Worm (Caenorhabditis elegans): Measurements from ENCODE around the gene F28E10.1.

- TF ChIP-seq jun-1 (tag; optimal IDR thresholded peaks at IDR 0.05) (no peak), nhr-237 (tag; optimal IDR thresholded peaks at IDR 0.05) (no peak), ZK546.5 (tag; optimal IDR thresholded peaks at IDR 0.05) (no peak)
Measured at ce11 chrIV:4611740-4612139, 43.1 kb downstream of the F28E10.1 start.
